Worm (Caenorhabditis elegans): ENCODE results near the gene Y26G10.1.

ce11 chrV:17655205-17655604 lies 40.5 kb downstream of the Y26G10.1 start:
- TF ChIP-seq ztf-16 (tag; optimal IDR thresholded peaks at IDR 0.05) (no peak), ahr-1 (tag; optimal IDR thresholded peaks at IDR 0.05) (no peak), C08G9.2 (tag; optimal IDR thresholded peaks at IDR 0.05) (no peak), elt-2 (tag; optimal IDR thresholded peaks at IDR 0.05) (no peak), npax-4 (tag; optimal IDR thresholded peaks at IDR 0.05) (no peak), dmd-4 (tag; optimal IDR thresholded peaks at IDR 0.05; ENCODE audit: borderline replicate concordance) (no peak), nhr-11 (tag; optimal IDR thresholded peaks at IDR 0.05) (no peak), T23F11.4 (GFP tag; optimal IDR thresholded peaks at IDR 0.05) (no peak), che-1 (tag; optimal IDR thresholded peaks at IDR 0.05) (no peak), sox-4 (tag; optimal IDR thresholded peaks at IDR 0.05) (no peak), ceh-9 (tag; optimal IDR thresholded peaks at IDR 0.05) (no peak), fkh-10 (GFP tag; optimal IDR thresholded peaks at IDR 0.05) (no peak)

Data from whole organism, late embryonic.